Worm (Caenorhabditis elegans): ENCODE measurements around the gene daf-7.

daf-7 gene

ce11 chrIII:783254-783753 is 28.3 kb upstream of the daf-7 start, which contains the start of the genes dagl-2 and ppm-1.G (continued):
- TF ChIP-seq efl-1 (optimal IDR thresholded peaks at IDR 0.05) (peak; percentile 72 to 73), efl-1 (GFP tag; optimal IDR thresholded peaks at IDR 0.05 in 1 of 2) (peak; percentile 81 to 96), grh-1 (GFP tag; IDR thresholded peaks at IDR 0.05) (no peak), blmp-1 (tag; optimal IDR thresholded peaks at IDR 0.05) (peak; percentile 66), nhr-71 (tag; optimal IDR thresholded peaks at IDR 0.05) (peak; percentile 90), ceh-82 (tag; optimal IDR thresholded peaks at IDR 0.05) (peak; percentile 72 to 87 (median 77)), lin-13 (GFP tag; optimal IDR thresholded peaks at IDR 0.05) (peak; percentile 76), unc-98 (GFP tag; IDR thresholded peaks at IDR 0.05) (peak; percentile 73), efl-3 (GFP tag; optimal IDR thresholded peaks at IDR 0.05) (no peak), sptf-1 (tag; optimal IDR thresholded peaks at IDR 0.05) (no peak)

- TF ChIP-seq egl-13 (tag; optimal IDR thresholded peaks at IDR 0.05), result peak; percentile 30
- TF ChIP-seq fos-1 (tag; optimal IDR thresholded peaks at IDR 0.05), result no peak
- TF ChIP-seq nhr-47 (tag; optimal IDR thresholded peaks at IDR 0.05), result peak; percentile 56
- TF ChIP-seq unc-62 (GFP tag; optimal IDR thresholded peaks at IDR 0.05), result no peak
- TF ChIP-seq nhr-85 (tag), result peak; percentile 35
- TF ChIP-seq lsy-2 (tag; optimal IDR thresholded peaks at IDR 0.05), result peak in 1 of 2 experiments; percentile 24
- TF ChIP-seq fkh-8 (tag; optimal IDR thresholded peaks at IDR 0.05), result peak; percentile 84
- TF ChIP-seq pag-3 (tag; optimal IDR thresholded peaks at IDR 0.05; ENCODE audit: borderline replicate concordance, insufficient read depth), result no peak
- TF ChIP-seq nhr-71 (tag; optimal IDR thresholded peaks at IDR 0.05), result peak; percentile 69
- TF ChIP-seq sox-4 (tag; optimal IDR thresholded peaks at IDR 0.05), result peak; percentile 85
- no peak for TF ChIP-seq aly-2 (tag; optimal IDR thresholded peaks at IDR 0.05)
- TF ChIP-seq unc-86 (tag; optimal IDR thresholded peaks at IDR 0.05), result no peak
- TF ChIP-seq snpc-4 (tag; optimal IDR thresholded peaks at IDR 0.05), result no peak
- TF ChIP-seq efl-1 (optimal IDR thresholded peaks at IDR 0.05), result no peak
- TF ChIP-seq efl-1 (GFP tag; optimal IDR thresholded peaks at IDR 0.05 in 1 of 2), result peak in 1 of 2 experiments; percentile 80
- TF ChIP-seq xbp-1 (tag; optimal IDR thresholded peaks at IDR 0.05), result peak; percentile 7
- TF ChIP-seq fkh-10 (GFP tag; optimal IDR thresholded peaks at IDR 0.05), result peak; percentile 18
- TF ChIP-seq dsc-1 (tag; optimal IDR thresholded peaks at IDR 0.05), result peak; percentile 94
- TF ChIP-seq lin-39 (tag; optimal IDR thresholded peaks at IDR 0.05), result no peak
- peak; percentile 20 for TF ChIP-seq lin-14 (GFP tag; optimal IDR thresholded peaks at IDR 0.05)
- TF ChIP-seq swsn-7 (tag; optimal IDR thresholded peaks at IDR 0.05), result peak; percentile 3
Measured at ce11 chrIII:789604-790003, 22.0 kb upstream of the daf-7 start.

ce11 chrIII:790591-790990 is 21.1 kb upstream of the daf-7 start:
- no peak for TF ChIP-seq mep-1 (tag; optimal IDR thresholded peaks at IDR 0.05)
- no peak for TF ChIP-seq elt-2 (tag; optimal IDR thresholded peaks at IDR 0.05)
- TF ChIP-seq nhr-47 (tag; optimal IDR thresholded peaks at IDR 0.05), result peak; percentile 57
- no peak for TF ChIP-seq nhr-85 (tag)
- TF ChIP-seq hlh-4 (tag; optimal IDR thresholded peaks at IDR 0.05), result no peak
- no peak for TF ChIP-seq lin-14 (GFP tag; optimal IDR thresholded peaks at IDR 0.05)
- TF ChIP-seq nhr-84 (tag; optimal IDR thresholded peaks at IDR 0.05), result no peak
- TF ChIP-seq lsy-2 (tag; optimal IDR thresholded peaks at IDR 0.05), result no peak
- TF ChIP-seq pax-3 (tag; optimal IDR thresholded peaks at IDR 0.05), result peak; percentile 46
- no peak for TF ChIP-seq egl-13 (tag; optimal IDR thresholded peaks at IDR 0.05)
- TF ChIP-seq efl-1 (optimal IDR thresholded peaks at IDR 0.05), result no peak
- peak in 1 of 2 experiments; percentile 77 for TF ChIP-seq efl-1 (GFP tag; optimal IDR thresholded peaks at IDR 0.05 in 1 of 2)
- no peak for TF ChIP-seq sup-37 (GFP tag; optimal IDR thresholded peaks at IDR 0.05)
- TF ChIP-seq skn-1 (tag; optimal IDR thresholded peaks at IDR 0.05), result no peak
- TF ChIP-seq C16A3.4 (tag; optimal IDR thresholded peaks at IDR 0.05), result no peak
- TF ChIP-seq lin-35 (GFP tag; optimal IDR thresholded peaks at IDR 0.05), result no peak
- TF ChIP-seq blmp-1 (tag; optimal IDR thresholded peaks at IDR 0.05), result no peak
- no peak for TF ChIP-seq unc-130 (tag; optimal IDR thresholded peaks at IDR 0.05)
- TF ChIP-seq sox-4 (tag; optimal IDR thresholded peaks at IDR 0.05), result peak; percentile 58
- no peak for TF ChIP-seq aha-1 (tag; optimal IDR thresholded peaks at IDR 0.05)
- TF ChIP-seq mab-9 (GFP tag; IDR thresholded peaks at IDR 0.05), result no peak
- peak; percentile 91 for TF ChIP-seq dsc-1 (tag; optimal IDR thresholded peaks at IDR 0.05)
- no peak for TF ChIP-seq ces-1 (GFP tag; optimal IDR thresholded peaks at IDR 0.05)
- TF ChIP-seq unc-98 (GFP tag; IDR thresholded peaks at IDR 0.05), result no peak
- TF ChIP-seq pqm-1 (tag; optimal IDR thresholded peaks at IDR 0.05), result no peak
- TF ChIP-seq sptf-1 (tag; optimal IDR thresholded peaks at IDR 0.05), result no peak
- no peak for TF ChIP-seq nhr-28 (tag; optimal IDR thresholded peaks at IDR 0.05)
- TF ChIP-seq nhr-71 (tag; optimal IDR thresholded peaks at IDR 0.05), result peak; percentile 13
- no peak for TF ChIP-seq F16B12.6 (tag; optimal IDR thresholded peaks at IDR 0.05)
- TF ChIP-seq hlh-17 (GFP tag; optimal IDR thresholded peaks at IDR 0.05; ENCODE audit: borderline replicate concordance), result no peak
- no peak for TF ChIP-seq jun-1 (tag; optimal IDR thresholded peaks at IDR 0.05)
- TF ChIP-seq tlp-1 (tag; optimal IDR thresholded peaks at IDR 0.05), result no peak
- TF ChIP-seq fkh-8 (tag; optimal IDR thresholded peaks at IDR 0.05), result peak; percentile 39
- TF ChIP-seq C34B4.2 (tag; optimal IDR thresholded peaks at IDR 0.05), result no peak

Measured in whole organism, L1 larva.